Worm (Caenorhabditis elegans) whole organism, L4/young adult: ENCODE measurements around the gene B0353.1.

Experiments
- W03F9.2 ChIP-seq: fragments of 150-350 bp; optimal IDR thresholded peaks from 2 replicates; lab custom pipeline; 2014; ENCODE audit warnings: missing biosample characterization, missing genetic modification characterization
- dao-5 ChIP-seq: sonication (generic microtip); optimal IDR thresholded peaks from 2 replicates; lab custom pipeline; 2016; ENCODE audit warnings: missing genotype, missing genetic modification characterization, moderate library complexity, missing compliant biosample characterization

- TF ChIP-seq dao-5 (no peak), W03F9.2 (tag; lab: Kevin White, UChicago) (no peak)
These were observed 31.3 kb downstream of the B0353.1 start, which contains the start of gene helq-1 for ce11 chrIII:587009-587408.
